Worm (Caenorhabditis elegans) whole organism, young adult: ENCODE results near the gene siah-1.

Experiments used
- B0336.3 ChIP-seq: fragments of 200-800 bp; sonication (Bioruptor generic); IDR thresholded peaks from 2 replicates; pipeline ENCODE4 v1.3.6; 2022; ENCODE audit warnings: missing genetic modification characterization, missing compliant biosample characterization
- F57A8.1 ChIP-seq: fragments of 200-800 bp; sonication (Bioruptor generic); optimal IDR thresholded peaks from 2 replicates; lab custom pipeline; 2018; ENCODE audit warnings: mild to moderate bottlenecking, missing genetic modification characterization, moderate library complexity, missing compliant biosample characterization
- K11D2.4 ChIP-seq: fragments of 200-800 bp; sonication (Bioruptor generic); IDR thresholded peaks from 2 replicates; pipeline ENCODE4 v1.3.6; 2022; ENCODE audit warnings: missing genetic modification reagents, missing genetic modification characterization, missing compliant biosample characterization
- T07F8.4 ChIP-seq: sonication (generic microtip); optimal IDR thresholded peaks from 2 replicates; lab custom pipeline; 2016; ENCODE audit warnings: mild to moderate bottlenecking, missing genetic modification characterization, moderate library complexity, missing compliant biosample characterization
- Y67H2A.10 ChIP-seq: fragments of 200-800 bp; sonication (Bioruptor generic); conservative IDR thresholded peaks from 2 replicates; pipeline ENCODE4 v1.3.6; 2022; ENCODE audit warnings: missing genetic modification reagents, missing genetic modification characterization, missing compliant biosample characterization
- Y95B8A.8 ChIP-seq: fragments of 200-800 bp; sonication (Bioruptor generic); IDR thresholded peaks from 2 replicates; pipeline ENCODE4 v1.3.6; 2022; ENCODE audit warnings: missing genetic modification reagents, missing genetic modification characterization, missing compliant biosample characterization
- bed-2 ChIP-seq: fragments of 200-800 bp; sonication (Bioruptor generic); IDR thresholded peaks from 2 replicates; pipeline ENCODE4 v1.3.6; 2022; ENCODE audit warnings: missing genetic modification reagents, missing genetic modification characterization, missing compliant biosample characterization
- ccch-3 ChIP-seq: fragments of 200-800 bp; sonication (Bioruptor generic); optimal IDR thresholded peaks from 2 replicates; lab custom pipeline; 2018; ENCODE audit warnings: mild to moderate bottlenecking, missing genetic modification characterization, missing compliant biosample characterization
- ceh-58 ChIP-seq: fragments of 200-800 bp; sonication (Bioruptor generic); IDR thresholded peaks from 2 replicates; pipeline ENCODE4 v1.3.6; 2022; ENCODE audit warnings: missing genetic modification characterization, missing compliant biosample characterization
- ceh-79 ChIP-seq: sonication (generic microtip); optimal IDR thresholded peaks from 2 replicates; lab custom pipeline; 2017; ENCODE audit warnings: mild to moderate bottlenecking, missing genetic modification characterization, missing compliant biosample characterization
- dpff-1 ChIP-seq: sonication (generic microtip); optimal IDR thresholded peaks from 2 replicates; lab custom pipeline; 2017; ENCODE audit warnings: mild to moderate bottlenecking, missing genetic modification characterization, missing compliant biosample characterization
- dpl-1 ChIP-seq: fragments of 150-350 bp; optimal IDR thresholded peaks from 2 replicates; lab custom pipeline; 2014; ENCODE audit warnings: missing biosample characterization, missing genetic modification reagents, missing genetic modification characterization
- efl-1 ChIP-seq: fragments of 150-350 bp; optimal IDR thresholded peaks from 2 replicates; lab custom pipeline; 2014; ENCODE audit warnings: missing biosample characterization, missing genetic modification reagents, missing genetic modification characterization
- egl-18 ChIP-seq: fragments of 200-800 bp; sonication (Bioruptor generic); IDR thresholded peaks from 2 replicates; pipeline ENCODE4 v1.3.6; 2022; ENCODE audit warnings: missing genetic modification reagents, missing genetic modification characterization, missing compliant biosample characterization
- egl-44 ChIP-seq: fragments of 200-800 bp; sonication (Bioruptor generic); IDR thresholded peaks from 2 replicates; pipeline ENCODE4 v1.3.6; 2022; ENCODE audit warnings: missing genetic modification reagents, missing genetic modification characterization, missing compliant biosample characterization
- fkh-3 ChIP-seq: sonication (generic microtip); optimal IDR thresholded peaks from 2 replicates; lab custom pipeline; 2016; ENCODE audit warnings: mild to moderate bottlenecking, missing genetic modification characterization, missing compliant biosample characterization
- him-1 ChIP-seq: sonication (generic microtip); optimal IDR thresholded peaks from 2 replicates; lab custom pipeline; 2016; ENCODE audit warnings: missing genotype, missing genetic modification reagents, missing genetic modification characterization, missing compliant biosample characterization
- hlh-12 ChIP-seq: sonication (generic microtip); optimal IDR thresholded peaks from 2 replicates; lab custom pipeline; 2016; ENCODE audit warnings: missing genetic modification characterization, missing compliant biosample characterization
- hmg-20 ChIP-seq: fragments of 200-800 bp; sonication (Bioruptor generic); IDR thresholded peaks from 2 replicates; pipeline ENCODE4 v1.3.6; 2022; ENCODE audit warnings: missing genetic modification reagents, missing genetic modification characterization, missing compliant biosample characterization
- lin-26 ChIP-seq: fragments of 200-800 bp; sonication (Bioruptor generic); IDR thresholded peaks from 2 replicates; pipeline ENCODE4 v1.3.6; 2022; ENCODE audit warnings: missing genetic modification reagents, missing genetic modification characterization, missing compliant biosample characterization
- lin-54 ChIP-seq: fragments of 200-800 bp; sonication (Bioruptor generic); optimal IDR thresholded peaks from 2 replicates; lab custom pipeline; 2018; ENCODE audit warnings: mild to moderate bottlenecking, missing genetic modification characterization, missing compliant biosample characterization
- lir-1 ChIP-seq: fragments of 200-800 bp; sonication (Bioruptor generic); conservative IDR thresholded peaks from 2 replicates; pipeline ENCODE4 v1.3.6; 2022; ENCODE audit warnings: missing genetic modification reagents, missing genetic modification characterization, missing compliant biosample characterization
- mcd-1 ChIP-seq: fragments of 200-800 bp; sonication (Bioruptor generic); IDR thresholded peaks from 2 replicates; pipeline ENCODE4 v1.3.6; 2022; ENCODE audit warnings: missing genetic modification reagents, missing genetic modification characterization, missing compliant biosample characterization
- mes-4 ChIP-seq: sonication (generic microtip); optimal IDR thresholded peaks from 2 replicates; lab custom pipeline; 2016; ENCODE audit warnings: missing genotype, missing genetic modification characterization, missing compliant biosample characterization
- nfya-1 ChIP-seq: sonication (generic microtip); optimal IDR thresholded peaks from 2 replicates; lab custom pipeline; 2017; ENCODE audit warnings: antibody characterized with exemption, missing compliant biosample characterization, missing genetic modification characterization, borderline replicate concordance; ENCODE audit not compliant: insufficient read depth
- rpc-1 ChIP-seq, 2 experiments: fragments of 150-350 bp in 1 of 2; sonication (generic microtip) in 1 of 2; optimal IDR thresholded peaks; 2 replicates each; lab custom pipeline; 2014 to 2018; ENCODE audit warnings: missing biosample characterization in 1 of 2, missing genetic modification characterization in 1 of 2, missing genetic modification reagents in 1 of 2, missing genotype in 1 of 2
- snpc-1.1 ChIP-seq: sonication (generic microtip); optimal IDR thresholded peaks from 2 replicates; lab custom pipeline; 2017; ENCODE audit warnings: missing genetic modification characterization, mild to moderate bottlenecking, missing compliant biosample characterization, antibody characterized with exemption, moderate library complexity, missing genotype, missing genetic modification reagents; ENCODE audit not compliant: insufficient read depth
- snpc-3.4 ChIP-seq: sonication (generic microtip); optimal IDR thresholded peaks from 2 replicates; lab custom pipeline; 2017; ENCODE audit warnings: missing genetic modification characterization, mild to moderate bottlenecking, missing compliant biosample characterization, antibody characterized with exemption, moderate library complexity, missing genotype, missing genetic modification reagents
- tbp1 ChIP-seq: fragments of 200-800 bp; sonication (Bioruptor generic); optimal IDR thresholded peaks from 2 replicates; lab custom pipeline; 2018; ENCODE audit warnings: mild to moderate bottlenecking, missing genetic modification characterization, missing compliant biosample characterization
- tlf-1 ChIP-seq: fragments of 200-800 bp; sonication (Bioruptor generic); optimal IDR thresholded peaks from 2 replicates; lab custom pipeline; 2018; ENCODE audit warnings: mild to moderate bottlenecking, missing genetic modification characterization, missing compliant biosample characterization
- unc-130 ChIP-seq: sonication (generic microtip); optimal IDR thresholded peaks from 2 replicates; lab custom pipeline; 2016; ENCODE audit warnings: missing genetic modification reagents, missing genetic modification characterization, missing compliant biosample characterization
- zim-3 ChIP-seq: sonication (generic microtip); optimal IDR thresholded peaks from 2 replicates; lab custom pipeline; 2017; ENCODE audit warnings: mild to moderate bottlenecking, missing genetic modification characterization, moderate library complexity, missing compliant biosample characterization
- ztf-25 ChIP-seq: fragments of 200-800 bp; sonication (Bioruptor generic); IDR thresholded peaks from 2 replicates; pipeline ENCODE4 v1.3.6; 2022; ENCODE audit warnings: missing genetic modification reagents, missing genetic modification characterization, missing compliant biosample characterization
- ztf-26 ChIP-seq: sonication (generic microtip); optimal IDR thresholded peaks from 2 replicates; lab custom pipeline; 2017; ENCODE audit warnings: missing genetic modification characterization, missing compliant biosample characterization
- ztf-28 ChIP-seq: fragments of 200-800 bp; sonication (Bioruptor generic); IDR thresholded peaks from 2 replicates; pipeline ENCODE4 v1.3.6; 2022; ENCODE audit warnings: missing genetic modification reagents, missing genetic modification characterization, missing compliant biosample characterization

The siah-1 gene

DNA sequence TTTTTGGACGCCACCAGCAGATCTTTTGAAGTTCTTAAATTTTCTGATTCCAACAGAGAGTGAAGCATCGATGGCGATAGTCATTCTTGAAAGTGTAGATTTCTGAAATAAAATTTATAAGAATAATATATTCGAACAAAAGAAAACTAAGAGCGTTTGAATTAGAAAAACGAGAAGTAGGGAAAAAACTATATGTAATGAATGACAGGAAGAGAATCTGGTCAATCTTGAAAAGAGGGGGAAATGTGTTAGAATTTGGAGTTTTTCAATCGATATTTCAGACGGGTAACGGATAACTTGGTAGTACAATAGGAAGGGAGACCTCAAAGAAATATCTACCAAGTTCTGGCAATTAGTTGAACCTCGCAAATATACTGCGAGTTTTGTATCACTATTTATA lies 43.3 kb upstream of the siah-1 start, which contains the start of gene Y37E11AL.9 (continued):
- TF ChIP-seq nfya-1 (tag; lab: Kevin White, UChicago) (no peak), dpl-1 (GFP tag; lab: Kevin White, UChicago) (no peak)

DNA sequence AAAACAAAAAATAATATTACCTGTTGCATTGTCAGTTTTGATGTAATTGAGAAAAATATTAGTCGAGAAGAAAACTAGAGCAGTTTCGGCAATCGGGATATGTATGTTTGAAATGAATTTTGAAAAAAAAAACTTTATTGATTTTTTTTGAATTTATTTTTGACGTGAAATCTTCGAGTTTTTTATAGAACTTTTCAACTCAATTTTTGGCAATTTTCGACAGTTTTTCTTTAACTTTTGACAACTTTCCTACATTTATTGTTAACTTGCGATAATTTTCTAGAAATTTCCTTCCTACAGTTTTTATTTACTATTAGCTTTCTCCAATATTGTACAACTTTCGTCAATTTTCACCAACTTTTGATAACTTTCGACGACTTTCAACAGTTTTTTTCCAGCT lies 42.0 kb upstream of the siah-1 start, which contains the start of gene Y37E11AL.12:
Gene Y37E11AL.12 (minus strand): TSS at position 101 of the 400 bp plus-strand sequence.
- TF ChIP-seq egl-44 (GFP tag; lab: Robert Waterston, UW): no peak
- TF ChIP-seq hmg-20 (GFP tag; lab: Robert Waterston, UW): no peak
- TF ChIP-seq zim-3: no peak
- no peak for TF ChIP-seq F57A8.1 (GFP tag; lab: Kevin White, UChicago)
- no peak for TF ChIP-seq fkh-3 (tag; lab: Kevin White, UChicago)
- no peak for TF ChIP-seq nfya-1 (tag; lab: Kevin White, UChicago)
- TF ChIP-seq unc-130: no peak
- TF ChIP-seq Y67H2A.10 (GFP tag; lab: Robert Waterston, UW): no peak
- TF ChIP-seq him-1 (tag; lab: Kevin White, UChicago): no peak
- no peak for TF ChIP-seq B0336.3 (GFP tag; lab: Robert Waterston, UW)
- TF ChIP-seq egl-18 (GFP tag; lab: Robert Waterston, UW): no peak
- TF ChIP-seq ztf-28 (GFP tag; lab: Robert Waterston, UW): no peak
- TF ChIP-seq, all 124 proteins: peak for 0

DNA sequence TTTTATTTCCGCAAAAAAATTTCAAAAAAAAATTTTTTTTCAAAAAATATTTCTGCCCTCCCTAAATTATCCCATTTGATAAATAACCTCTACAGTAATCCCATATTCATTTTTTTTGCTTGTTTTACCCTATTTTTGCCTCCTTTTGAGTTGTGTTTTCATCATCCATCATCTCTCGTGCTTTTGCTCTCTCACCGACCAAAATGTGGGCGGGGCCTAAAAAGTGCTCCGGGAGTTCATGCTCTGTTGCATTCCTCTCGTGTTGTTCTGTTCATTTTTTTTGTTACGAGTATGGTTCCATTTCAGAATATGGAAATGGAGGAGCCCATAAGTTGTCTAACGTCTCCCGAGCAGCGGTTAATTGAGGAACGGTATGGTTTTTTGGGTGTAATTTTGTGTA lies 34.6 kb upstream of the siah-1 start, which contains the start of gene Y37E11AL.1:
Gene Y37E11AL.1 (plus strand): TSS at position 301 of the 400 bp plus-strand sequence.
- no peak for TF ChIP-seq rpc-1 (optimal IDR thresholded peaks at IDR 0.05; lab: Kevin White, UChicago)
- TF ChIP-seq rpc-1 (tag; optimal IDR thresholded peaks at IDR 0.05; lab: Kevin White, UChicago): no peak
- TF ChIP-seq tlf-1 (GFP tag; lab: Kevin White, UChicago): no peak
- no peak for TF ChIP-seq snpc-3.4 (tag; lab: Kevin White, UChicago)
- TF ChIP-seq him-1 (tag; lab: Kevin White, UChicago): no peak
- no peak for TF ChIP-seq efl-1 (GFP tag; lab: Kevin White, UChicago)
- no peak for TF ChIP-seq ccch-3 (GFP tag; lab: Kevin White, UChicago)
- no peak for TF ChIP-seq hlh-12
- no peak for TF ChIP-seq lin-54 (GFP tag; lab: Kevin White, UChicago)
- no peak for TF ChIP-seq lir-1 (GFP tag; lab: Robert Waterston, UW)
- no peak for TF ChIP-seq bed-2 (GFP tag; lab: Robert Waterston, UW)
- TF ChIP-seq ztf-26: no peak
- no peak for TF ChIP-seq ceh-58 (GFP tag; lab: Robert Waterston, UW)
- no peak for TF ChIP-seq mcd-1 (GFP tag; lab: Robert Waterston, UW)
- TF ChIP-seq ztf-25 (GFP tag; lab: Robert Waterston, UW): no peak
- no peak for TF ChIP-seq dpff-1
- TF ChIP-seq lin-26 (GFP tag; lab: Robert Waterston, UW): no peak

DNA sequence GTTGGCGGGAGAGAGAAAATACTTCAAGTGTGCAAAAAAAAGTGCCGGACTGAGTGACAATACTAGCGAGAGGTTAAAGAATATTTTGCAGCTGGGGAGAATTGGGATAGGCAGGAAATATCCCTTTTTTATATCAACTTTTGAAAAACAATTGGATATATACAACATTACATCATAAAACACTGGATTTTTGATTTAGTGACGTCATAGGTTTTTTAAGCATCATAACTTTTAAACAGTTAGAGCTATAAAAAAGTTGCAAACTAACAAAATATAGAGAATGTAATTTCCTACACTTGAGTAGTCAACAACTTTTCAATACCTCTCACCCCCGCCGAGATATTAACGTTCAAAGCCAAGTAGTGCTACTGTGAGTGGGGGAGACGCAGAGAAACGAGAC lies 33.1 kb upstream of the siah-1 start:
- TF ChIP-seq lir-1 (GFP tag; lab: Robert Waterston, UW) (no peak), Y67H2A.10 (GFP tag; lab: Robert Waterston, UW) (no peak), mes-4 (no peak), tbp1 (GFP tag; lab: Kevin White, UChicago) (no peak), T07F8.4 (tag; lab: Kevin White, UChicago) (no peak), K11D2.4 (GFP tag; lab: Robert Waterston, UW) (no peak), hlh-12 (no peak), Y95B8A.8 (no peak), snpc-1.1 (tag; lab: Kevin White, UChicago) (no peak), ceh-79 (tag; lab: Kevin White, UChicago) (no peak)
